Worm (Caenorhabditis elegans) whole organism, midembryonic: ENCODE data around the gene F47B8.1.
"Not testable (repeated sequence)": the region's sequence is repeated elsewhere in the genome, so short reads cannot be mapped to it uniquely, and the experiment has no call there.

Source experiments
- T22C8.4 ChIP-seq: fragments of 200-800 bp; sonication (Bioruptor generic); IDR thresholded peaks from 2 replicates; pipeline ENCODE4 v1.3.6; 2022; ENCODE audit warnings: missing genetic modification characterization, missing compliant biosample characterization
- flt-1 ChIP-seq: fragments of 200-800 bp; sonication (Bioruptor generic); IDR thresholded peaks from 2 replicates; pipeline ENCODE4 v1.3.6; 2022; ENCODE audit warnings: missing genetic modification characterization, missing compliant biosample characterization
- klf-2 ChIP-seq: fragments of 200-800 bp; sonication (Bioruptor generic); conservative IDR thresholded peaks from 2 replicates; pipeline ENCODE4 v1.3.6; 2022; ENCODE audit warnings: missing genetic modification reagents, missing genetic modification characterization, missing compliant biosample characterization

ce11 chrV:14306771-14307170 is 7.4 kb downstream of the F47B8.1 start, which contains the start of gene spig-4:
- not testable (repeated sequence) for TF ChIP-seq klf-2, flt-1, T22C8.4 (GFP tag; lab: Robert Waterston, UW)
